Worm (Caenorhabditis elegans) whole organism, L3 larva: Measurements from ENCODE around the gene W09G12.9.

Source experiments
- ceh-82 ChIP-seq: fragments of 150-350 bp; optimal IDR thresholded peaks from 2 replicates; lab custom pipeline; 2014; ENCODE audit warnings: missing biosample characterization, missing genetic modification characterization
- egl-27 ChIP-seq: sonication (generic microtip); optimal IDR thresholded peaks from 4 replicates; lab custom pipeline; 2017; ENCODE audit warnings: missing biosample characterization, missing genetic modification reagents, missing genetic modification characterization
- elt-3 ChIP-seq, 3 experiments: fragments of 150-350 bp in 1 of 3; sonication (generic microtip) in 2 of 3; optimal IDR thresholded peaks; 2 replicates in 2 of 3; 4 replicates in 1 of 3; lab custom pipeline; 2014 to 2017; ENCODE audit warnings: missing biosample characterization in 3 of 3, missing genetic modification characterization in 3 of 3
- fos-1 ChIP-seq: fragments of 150-350 bp; optimal IDR thresholded peaks from 2 replicates; lab custom pipeline; 2014; ENCODE audit warnings: missing biosample characterization, missing genetic modification characterization
- pha-4 ChIP-seq: fragments of 150-350 bp; optimal IDR thresholded peaks from 2 replicates; lab custom pipeline; 2014; ENCODE audit warnings: missing biosample characterization, missing genetic modification reagents, missing genetic modification characterization
- skn-1 ChIP-seq: fragments of 150-350 bp; optimal IDR thresholded peaks from 2 replicates; lab custom pipeline; 2014; ENCODE audit warnings: missing biosample characterization, missing genetic modification characterization
- unc-62 ChIP-seq: fragments of 150-350 bp; sonication (generic microtip); optimal IDR thresholded peaks from 4 replicates; lab custom pipeline; 2014; ENCODE audit warnings: missing biosample characterization, missing genetic modification reagents, missing genetic modification characterization
- ztf-4 ChIP-seq: fragments of 150-350 bp; optimal IDR thresholded peaks from 2 replicates; lab custom pipeline; 2014; ENCODE audit warnings: missing biosample characterization, missing genetic modification characterization

DNA sequence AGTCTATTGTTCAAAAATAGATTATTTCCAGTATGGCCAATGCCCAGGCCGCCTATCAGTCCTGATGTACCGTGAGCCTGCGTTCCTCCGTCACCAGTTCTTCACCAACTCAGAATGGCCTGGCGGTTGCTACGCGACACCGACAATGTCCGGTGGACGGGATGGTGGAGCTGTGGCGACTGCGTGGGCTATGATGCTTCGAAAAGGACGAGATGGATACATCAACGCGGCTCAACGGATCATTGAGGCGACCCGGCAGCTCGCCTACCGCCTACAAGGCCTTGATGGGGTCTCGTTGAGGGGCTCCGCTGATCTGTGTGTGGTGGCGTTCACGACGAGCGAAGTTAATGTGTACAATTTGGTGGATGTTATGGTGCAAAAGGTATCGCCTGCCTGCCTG lies 16.9 kb upstream of the W09G12.9 start:
- TF ChIP-seq unc-62 (no peak), skn-1 (tag; lab: Kevin White, UChicago) (no peak), elt-3 (tag; optimal IDR thresholded peaks at IDR 0.05; lab: Kevin White, UChicago) (no peak), ceh-82 (tag; lab: Kevin White, UChicago) (no peak), ztf-4 (no peak), egl-27 (tag; lab: Kevin White, UChicago) (no peak), pha-4 (tag; lab: Kevin White, UChicago) (no peak), fos-1 (tag; lab: Kevin White, UChicago) (no peak)
